Fruit fly (Drosophila melanogaster): ENCODE data around the gene CG17568.

CG17568 gene

DNA sequence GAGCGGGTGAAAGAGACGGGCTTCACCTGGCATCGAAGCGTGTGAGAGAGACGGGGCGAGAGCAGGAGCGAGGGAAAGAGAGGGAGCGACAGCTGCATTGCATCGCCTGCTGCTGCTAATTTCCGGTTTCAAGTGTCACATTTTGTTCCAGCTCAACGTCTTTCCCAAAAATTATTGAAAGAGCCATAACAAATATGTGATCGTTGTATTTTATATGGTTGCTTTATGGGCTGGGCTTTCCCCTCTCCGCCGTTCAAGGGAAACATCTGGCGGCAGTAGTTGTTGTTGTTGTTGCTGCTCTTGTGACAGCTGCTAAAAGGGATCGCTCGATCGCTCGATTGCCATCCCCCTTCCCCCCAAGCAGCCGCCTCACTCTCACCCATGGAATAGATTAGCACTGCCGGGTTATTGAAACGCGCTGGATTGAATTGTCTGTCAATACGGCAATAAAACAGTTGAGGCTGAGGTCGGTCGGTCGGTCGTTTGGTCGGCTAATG, 26.6 kb downstream of the CG17568 start (continued):
- TF ChIP-seq toy (GFP tag; IDR thresholded peaks at IDR 0.05) (no peak), CG11504 (tag; optimal IDR thresholded peaks at IDR 0.05) (no peak), CG32532 (GFP tag; IDR thresholded peaks at IDR 0.05) (no peak), btn (GFP tag; optimal IDR thresholded peaks at IDR 0.05) (no peak), CG11085 (GFP tag; IDR thresholded peaks at IDR 0.05) (no peak), mam (GFP tag; optimal IDR thresholded peaks at IDR 0.05) (no peak), eve (GFP tag; optimal IDR thresholded peaks at IDR 0.05) (no peak), Nf-YB (GFP tag; optimal IDR thresholded peaks at IDR 0.05) (no peak), amos (GFP tag; IDR thresholded peaks at IDR 0.05; ENCODE audit: partially characterized antibody) (no peak), CG31224 (GFP tag; IDR thresholded peaks at IDR 0.05) (no peak), CG34422 (GFP tag; IDR thresholded peaks at IDR 0.05) (no peak), Ada2b (GFP tag; IDR thresholded peaks at IDR 0.05) (no peak), CG2712 (tag; optimal IDR thresholded peaks at IDR 0.05) (peak; percentile 7), CG2120 (GFP tag; optimal IDR thresholded peaks at IDR 0.05) (no peak), crp (GFP tag; optimal IDR thresholded peaks at IDR 0.05) (peak in 1 of 2 experiments; percentile 29), NFAT (GFP tag; IDR thresholded peaks at IDR 0.05) (no peak), CG11696 (GFP tag; IDR thresholded peaks at IDR 0.05) (0 out of 2 replicates have a peak, but pooled peaks have one; percentile 14), CG8290 (GFP tag; optimal IDR thresholded peaks at IDR 0.05) (no peak), CG8290 (tag; optimal IDR thresholded peaks at IDR 0.05) (peak in 1 of 2 experiments; percentile 31), gsb-n (tag; optimal IDR thresholded peaks at IDR 0.05) (peak; percentile 80), CG31365 (tag; optimal IDR thresholded peaks at IDR 0.05) (no peak), Atf-2 (GFP tag; optimal IDR thresholded peaks at IDR 0.05) (no peak), Drgx (GFP tag; IDR thresholded peaks at IDR 0.05) (no peak), Dp (GFP tag; optimal IDR thresholded peaks at IDR 0.05) (no peak), jing (GFP tag; optimal IDR thresholded peaks at IDR 0.05) (no peak), Dek (tag; optimal IDR thresholded peaks at IDR 0.05) (no peak), chn (GFP tag; optimal IDR thresholded peaks at IDR 0.05) (no peak), CG12659 (GFP tag; optimal IDR thresholded peaks at IDR 0.05) (no peak), tll (GFP tag; optimal IDR thresholded peaks at IDR 0.05) (peak; percentile 51 to 86), grn (GFP tag; optimal IDR thresholded peaks at IDR 0.05) (peak; percentile 42), CG14014 (GFP tag; IDR thresholded peaks at IDR 0.05) (no peak), ara (GFP tag; IDR thresholded peaks at IDR 0.05) (no peak), CG18476 (GFP tag; optimal IDR thresholded peaks at IDR 0.05) (no peak), Ets97D (GFP tag; optimal IDR thresholded peaks at IDR 0.05) (peak; percentile 31), Spps (tag; optimal IDR thresholded peaks at IDR 0.05) (no peak), zen2 (GFP tag; IDR thresholded peaks at IDR 0.05; ENCODE audit: partially characterized antibody) (no peak), Xrp1 (GFP tag; IDR thresholded peaks at IDR 0.05) (no peak), Kr (GFP tag; optimal IDR thresholded peaks at IDR 0.05) (peak; percentile 86), bsh (GFP tag; optimal IDR thresholded peaks at IDR 0.05) (no peak), dm (GFP tag; optimal IDR thresholded peaks at IDR 0.05) (no peak), crc (GFP tag; optimal IDR thresholded peaks at IDR 0.05) (no peak), rib (GFP tag; IDR thresholded peaks at IDR 0.05) (peak; percentile 57; the same call in 1 of the 2 replicates), nerfin-1 (tag; optimal IDR thresholded peaks at IDR 0.05) (no peak), CTCF (GFP tag; optimal IDR thresholded peaks at IDR 0.05) (no peak), CG4730 (GFP tag; IDR thresholded peaks at IDR 0.05) (no peak), CG14050 (GFP tag; IDR thresholded peaks at IDR 0.05) (no peak), CG18764 (GFP tag; optimal IDR thresholded peaks at IDR 0.05) (no peak), CG1602 (GFP tag; optimal IDR thresholded peaks at IDR 0.05) (no peak), CG2202 (tag; optimal IDR thresholded peaks at IDR 0.05) (no peak), CG10431 (GFP tag; optimal IDR thresholded peaks at IDR 0.05) (no peak), CG15269 (tag; optimal IDR thresholded peaks at IDR 0.05) (no peak), ewg (GFP tag; optimal IDR thresholded peaks at IDR 0.05) (no peak)
